Worm (Caenorhabditis elegans): ENCODE results near the gene hlh-33.

The hlh-33 gene

ce11 chrIII:1831104-1831503 is 24.1 kb upstream of the hlh-33 start:
- no peak for TF ChIP-seq ctbp-1 (GFP tag; IDR thresholded peaks at IDR 0.05)
- TF ChIP-seq hif-1 (tag; optimal IDR thresholded peaks at IDR 0.05): no peak
- no peak for TF ChIP-seq ceh-62 (tag; optimal IDR thresholded peaks at IDR 0.05)
- TF ChIP-seq aly-2 (tag; optimal IDR thresholded peaks at IDR 0.05): no peak

DNA sequence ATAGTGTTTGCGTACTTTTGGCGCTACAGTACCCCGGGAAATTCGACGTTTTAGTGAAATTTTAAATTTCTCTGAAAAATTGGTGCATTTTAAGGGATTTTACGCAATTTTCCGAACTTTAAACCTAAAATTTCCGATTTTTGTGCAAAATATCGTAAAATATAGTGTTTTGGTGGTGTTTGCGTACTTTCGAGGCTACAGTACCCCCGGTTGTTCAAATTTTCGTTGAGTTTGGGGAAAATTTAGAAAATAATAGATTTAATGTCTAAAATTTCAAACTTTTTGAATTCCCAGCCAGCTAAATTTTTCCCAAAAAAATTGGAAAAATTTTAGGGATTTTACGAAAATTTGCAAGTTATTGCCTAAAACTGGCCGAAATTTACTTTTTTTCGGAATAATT is 22.7 kb upstream of the hlh-33 start:
- TF ChIP-seq dmd-8 (GFP tag; IDR thresholded peaks at IDR 0.05) (no peak), fkh-10 (GFP tag; optimal IDR thresholded peaks at IDR 0.05) (no peak), dmd-9 (GFP tag; IDR thresholded peaks at IDR 0.05) (no peak), aha-1 (tag) (peak; percentile 77), F44E2.7 (GFP tag; IDR thresholded peaks at IDR 0.05) (no peak), ceh-82 (tag; optimal IDR thresholded peaks at IDR 0.05) (no peak), ceh-62 (tag; optimal IDR thresholded peaks at IDR 0.05) (no peak), R02D3.7 (tag; optimal IDR thresholded peaks at IDR 0.05) (no peak)

ce11 chrIII:1833984-1834563 is 21.1 kb upstream of the hlh-33 start, which contains the start of gene rexd-1:
TSS of gene rexd-1 (plus strand) at chrIII:1834513.
- TF ChIP-seq skn-1 (tag; optimal IDR thresholded peaks at IDR 0.05) (no peak), ceh-28 (tag; optimal IDR thresholded peaks at IDR 0.05) (peak; percentile 93)

DNA sequence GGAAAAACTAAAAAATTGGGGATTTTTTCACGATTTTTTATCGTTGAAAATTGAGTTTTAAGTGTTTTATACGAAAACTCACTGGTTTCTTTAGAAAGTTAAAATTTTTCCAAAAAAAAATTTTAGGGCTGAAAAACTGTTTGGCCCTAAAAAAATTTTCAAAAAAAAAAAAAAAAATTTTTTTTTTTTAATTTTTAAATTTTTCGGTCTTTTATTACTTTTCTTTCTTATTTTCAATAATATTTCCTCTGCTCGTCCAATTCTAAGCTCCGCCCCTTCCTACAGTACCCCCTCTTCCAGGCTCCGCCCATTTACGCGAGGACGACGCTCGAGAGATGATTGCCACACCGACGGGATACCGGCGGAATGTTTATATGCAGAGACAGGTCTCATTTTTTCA is 6.4 kb upstream of the hlh-33 start, which contains the start of gene pqn-82:
Gene pqn-82, plus strand, starts transcription at position 301 of the 400 bp plus-strand sequence.
- TF ChIP-seq ceh-32 (tag; optimal IDR thresholded peaks at IDR 0.05; ENCODE audit: poor library complexity) (no peak), nhr-48 (tag; optimal IDR thresholded peaks at IDR 0.05) (no peak), mes-2 (tag; optimal IDR thresholded peaks at IDR 0.05; ENCODE audit: poor library complexity, severe bottlenecking) (no peak), ztf-7 (tag; optimal IDR thresholded peaks at IDR 0.05) (no peak), lin-38 (GFP tag; IDR thresholded peaks at IDR 0.05) (no peak), saeg-2 (GFP tag; IDR thresholded peaks at IDR 0.05) (no peak), lin-15B (tag; optimal IDR thresholded peaks at IDR 0.05) (no peak), dmd-6 (GFP tag; IDR thresholded peaks at IDR 0.05) (no peak), tag-97 (GFP tag; IDR thresholded peaks at IDR 0.05) (no peak), zfp-2 (tag; optimal IDR thresholded peaks at IDR 0.05) (no peak)

- TF ChIP-seq mes-2 (tag; optimal IDR thresholded peaks at IDR 0.05; ENCODE audit: poor library complexity, severe bottlenecking): no peak
- no peak for TF ChIP-seq nhr-11 (tag; optimal IDR thresholded peaks at IDR 0.05)
- peak; percentile 68 for TF ChIP-seq ceh-28 (tag; optimal IDR thresholded peaks at IDR 0.05)
- TF ChIP-seq nhr-28 (tag; optimal IDR thresholded peaks at IDR 0.05): no peak
- no peak for TF ChIP-seq nhr-111 (GFP tag; optimal IDR thresholded peaks at IDR 0.05)
- no peak for TF ChIP-seq spr-1 (tag; optimal IDR thresholded peaks at IDR 0.05)
- peak; percentile 77; the same call in 1 of the 2 replicates for TF ChIP-seq set-16 (GFP tag; IDR thresholded peaks at IDR 0.05)
- no peak for TF ChIP-seq zip-2 (tag; optimal IDR thresholded peaks at IDR 0.05)
- TF ChIP-seq ceh-62 (tag; optimal IDR thresholded peaks at IDR 0.05): no peak
- TF ChIP-seq mxl-3 (GFP tag; optimal IDR thresholded peaks at IDR 0.05): no peak
These were observed 3.0 kb upstream of the hlh-33 start for ce11 chrIII:1852126-1852717.

ce11 chrIII:1853944-1854343 is 1.2 kb upstream of the hlh-33 start:
- TF ChIP-seq hlh-11 (tag; optimal IDR thresholded peaks at IDR 0.05) (peak; percentile 29), aha-1 (tag) (peak; percentile 4), ceh-28 (tag; optimal IDR thresholded peaks at IDR 0.05) (no peak), daf-12 (tag; optimal IDR thresholded peaks at IDR 0.05) (no peak), cey-2 (tag; optimal IDR thresholded peaks at IDR 0.05; ENCODE audit: borderline replicate concordance, insufficient read depth) (no peak), hlh-30 (tag; optimal IDR thresholded peaks at IDR 0.05; ENCODE audit: insufficient read depth) (peak; percentile 8), nhr-25 (tag; optimal IDR thresholded peaks at IDR 0.05; ENCODE audit: borderline replicate concordance, insufficient read depth) (peak; percentile 3), lin-39 (tag; optimal IDR thresholded peaks at IDR 0.05) (no peak), mep-1 (tag; optimal IDR thresholded peaks at IDR 0.05) (peak; percentile 13), ceh-20 (GFP tag; IDR thresholded peaks at IDR 0.05) (no peak), dmd-8 (GFP tag; IDR thresholded peaks at IDR 0.05) (no peak), hmg-1.1 (GFP tag; IDR thresholded peaks at IDR 0.05) (peak; percentile 47; the same call in 1 of the 2 replicates), nhr-28 (tag; optimal IDR thresholded peaks at IDR 0.05) (peak; percentile 31)
